Fruit fly (Drosophila melanogaster) Kc167 (cell line): ENCODE measurements around the gene Wnt5.

Experiments used
- Sin3A ChIP-seq: fragments of >200 bp; optimal IDR thresholded peaks from 2 replicates; lab custom pipeline; 2018; ENCODE audit warnings: missing external identifiers
- h ChIP-seq: fragments of >200 bp; optimal IDR thresholded peaks from 3 replicates; lab custom pipeline; 2018; ENCODE audit warnings: missing external identifiers

DNA sequence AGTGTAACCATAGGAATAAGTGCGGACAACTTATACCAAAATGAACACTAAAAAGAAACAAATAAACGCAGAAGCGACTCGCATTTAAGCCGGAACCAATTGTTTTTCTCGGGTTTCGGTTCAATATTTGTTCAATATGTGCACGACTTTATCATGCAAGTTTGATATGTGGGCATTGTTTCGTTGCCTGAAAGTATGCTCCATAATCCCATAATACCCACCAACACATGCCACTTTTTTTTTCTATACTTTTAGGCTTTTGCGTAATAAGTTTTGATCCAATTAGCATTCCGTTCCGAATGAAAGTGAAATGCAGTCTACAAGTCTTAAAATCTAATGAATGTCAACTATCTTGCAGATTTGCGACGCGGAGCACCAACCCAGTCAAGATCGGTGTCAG, 15.2 kb upstream of the Wnt5 start:
- TF ChIP-seq h (no peak), Sin3A (lab: Kevin White, UChicago) (no peak)
